Worm (Caenorhabditis elegans) whole organism, mixed stage, embryonic: ENCODE measurements around the gene R107.5.

Experiments
- M03D4.4 ChIP-seq: sonication (generic microtip); optimal IDR thresholded peaks from 2 replicates; lab custom pipeline; 2017; ENCODE audit warnings: mild to moderate bottlenecking, missing genetic modification characterization, missing compliant biosample characterization
- elt-3 ChIP-seq: fragments of 150-350 bp; optimal IDR thresholded peaks from 2 replicates; lab custom pipeline; 2014; ENCODE audit warnings: missing biosample characterization, missing genetic modification characterization
- flh-1 ChIP-seq: fragments of 200-800 bp; sonication (Bioruptor generic); optimal IDR thresholded peaks from 2 replicates; lab custom pipeline; 2018; ENCODE audit warnings: mild to moderate bottlenecking, missing genetic modification characterization, moderate library complexity, missing compliant biosample characterization
- lin-13 ChIP-seq: fragments of 150-350 bp; optimal IDR thresholded peaks from 2 replicates; lab custom pipeline; 2014; ENCODE audit warnings: missing biosample characterization, missing genetic modification characterization
- lsy-2 ChIP-seq: fragments of 150-350 bp; optimal IDR thresholded peaks from 2 replicates; lab custom pipeline; 2014; ENCODE audit warnings: missing biosample characterization, missing genetic modification characterization
- mep-1 ChIP-seq: fragments of 150-350 bp; optimal IDR thresholded peaks from 2 replicates; lab custom pipeline; 2017; ENCODE audit warnings: missing biosample characterization, missing genetic modification reagents, missing genetic modification characterization, inconsistent platforms
- nhr-237 ChIP-seq: fragments of 150-350 bp; optimal IDR thresholded peaks from 2 replicates; lab custom pipeline; 2014; ENCODE audit warnings: missing biosample characterization, missing genetic modification characterization
- nhr-76 ChIP-seq: sonication (generic microtip); optimal IDR thresholded peaks from 2 replicates; lab custom pipeline; 2017; ENCODE audit warnings: missing biosample characterization, missing genetic modification characterization
- pha-4 ChIP-seq: fragments of 150-350 bp; optimal IDR thresholded peaks from 2 replicates; lab custom pipeline; 2018; ENCODE audit warnings: missing biosample characterization, missing genetic modification reagents, missing genetic modification characterization
- snpc-4 ChIP-seq: fragments of 150-350 bp; optimal IDR thresholded peaks from 2 replicates; lab custom pipeline; 2014; ENCODE audit warnings: missing biosample characterization, missing genetic modification characterization
- zip-8 ChIP-seq: fragments of 150-350 bp; optimal IDR thresholded peaks from 2 replicates; lab custom pipeline; 2014; ENCODE audit warnings: missing biosample characterization, missing genetic modification characterization
- ztf-11 ChIP-seq: fragments of 150-350 bp; optimal IDR thresholded peaks from 2 replicates; lab custom pipeline; 2014; ENCODE audit warnings: missing biosample characterization, missing genetic modification characterization

- TF ChIP-seq mep-1 (tag; lab: Kevin White, UChicago) (no peak), pha-4 (tag; lab: Kevin White, UChicago) (no peak), lin-13 (tag; lab: Kevin White, UChicago) (no peak), nhr-76 (tag; lab: Kevin White, UChicago) (no peak), nhr-237 (tag; lab: Kevin White, UChicago) (no peak), flh-1 (GFP tag; lab: Kevin White, UChicago) (no peak), M03D4.4 (no peak), elt-3 (no peak), ztf-11 (tag; lab: Kevin White, UChicago) (no peak), snpc-4 (tag; lab: Kevin White, UChicago) (no peak), zip-8 (no peak), lsy-2 (no peak)
Measured at ce11 chrIII:9058959-9059534, 5.5 kb upstream of the R107.5 start, which contains the start of gene gst-1.
